Worm (Caenorhabditis elegans): ENCODE measurements around the gene cyl-1.
A peak's percentile ranks its signal among the peaks of the same experiment; 100 is the strongest.

The cyl-1 gene

DNA sequence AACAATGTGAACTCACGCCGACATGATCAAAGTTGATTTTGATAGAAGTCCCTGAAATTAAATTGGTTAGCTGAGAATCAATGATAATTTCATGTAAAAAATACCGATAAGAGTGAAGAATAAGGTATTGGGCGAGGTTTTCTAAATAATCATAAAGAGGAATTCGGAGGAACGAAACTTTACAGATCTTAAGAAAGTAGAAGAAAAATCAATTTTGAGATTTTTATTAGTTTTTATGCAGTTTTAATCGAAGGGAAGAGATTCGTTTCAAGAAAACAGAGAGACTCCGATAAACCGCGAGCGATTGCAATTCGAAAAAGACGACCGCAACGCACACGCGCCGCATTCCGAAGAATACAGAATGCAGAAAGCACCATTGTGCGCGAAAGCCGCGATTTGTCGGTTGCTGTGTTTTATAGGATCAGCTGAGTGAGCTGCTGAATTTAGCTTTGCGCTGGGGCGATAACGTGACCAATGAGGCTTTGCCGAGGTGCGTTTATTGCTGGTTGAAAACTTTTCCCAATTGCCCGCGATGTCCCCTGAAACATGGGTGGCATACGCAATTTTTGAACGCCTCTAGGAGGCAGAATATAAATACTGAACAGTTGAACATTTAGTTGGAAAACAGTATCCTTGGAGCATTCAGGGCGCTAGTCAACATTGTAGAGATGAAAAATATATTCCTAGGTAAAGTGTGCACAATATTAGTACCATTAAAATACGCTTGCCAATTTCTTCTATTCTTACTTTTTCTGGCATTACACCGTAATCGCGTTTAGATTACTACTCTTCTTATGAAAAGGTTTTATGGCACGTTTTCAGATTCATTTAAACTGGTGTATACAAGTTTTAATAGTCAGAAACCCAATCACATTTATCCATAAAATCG lies 13.6 kb downstream of the cyl-1 start, which contains the start of gene snr-4 (continued):
- TF ChIP-seq attf-3 (GFP tag; conservative IDR thresholded peaks at IDR 0.05): peak; percentile 83
- TF ChIP-seq chd-7 (tag; optimal IDR thresholded peaks at IDR 0.05): peak; percentile 84
- TF ChIP-seq rec-8 (tag; optimal IDR thresholded peaks at IDR 0.05): peak in 1 of 2 experiments; percentile 37
- TF ChIP-seq mel-28 (tag; optimal IDR thresholded peaks at IDR 0.05; ENCODE audit: borderline replicate concordance): peak; percentile 25
- TF ChIP-seq tlf-1 (GFP tag; optimal IDR thresholded peaks at IDR 0.05): peak; percentile 87
- peak; percentile 65 for TF ChIP-seq madf-8 (GFP tag; conservative IDR thresholded peaks at IDR 0.05)
- TF ChIP-seq athp-1 (tag; optimal IDR thresholded peaks at IDR 0.05): peak; percentile 67
- TF ChIP-seq F52B5.7 (tag; optimal IDR thresholded peaks at IDR 0.05): peak; percentile 78
- peak; percentile 72 for TF ChIP-seq unc-130 (GFP tag; optimal IDR thresholded peaks at IDR 0.05)
- peak; percentile 99 for TF ChIP-seq snpc-4 (GFP tag; optimal IDR thresholded peaks at IDR 0.05)
- peak; percentile 99 to 100 (median 99) for TF ChIP-seq snpc-4 (tag; optimal IDR thresholded peaks at IDR 0.05)
- TF ChIP-seq B0019.2 (GFP tag; conservative IDR thresholded peaks at IDR 0.05): peak; percentile 56; the same call in 1 of the 2 replicates
- peak; percentile 53; the same call in 1 of the 2 replicates for TF ChIP-seq egrh-3 (GFP tag; IDR thresholded peaks at IDR 0.05)
- 0 out of 2 replicates have a peak, but pooled peaks have one; percentile 6 for TF ChIP-seq aptf-3 (GFP tag; IDR thresholded peaks at IDR 0.05)
- no peak for TF ChIP-seq hlh-12 (tag; optimal IDR thresholded peaks at IDR 0.05)
- peak; percentile 100 for TF ChIP-seq madf-3 (GFP tag; IDR thresholded peaks at IDR 0.05)
- peak; percentile 94 for TF ChIP-seq snpc-1.3 (tag; optimal IDR thresholded peaks at IDR 0.05; ENCODE audit: insufficient read depth)
- TF ChIP-seq sdz-38 (tag; optimal IDR thresholded peaks at IDR 0.05): no peak
- peak; percentile 10 for TF ChIP-seq ztf-3 (GFP tag; optimal IDR thresholded peaks at IDR 0.05)
- TF ChIP-seq ets-4 (GFP tag; optimal IDR thresholded peaks at IDR 0.05): peak; percentile 26
- TF ChIP-seq nhr-179 (tag; optimal IDR thresholded peaks at IDR 0.05): no peak
- TF ChIP-seq zfh-2 (GFP tag; conservative IDR thresholded peaks at IDR 0.05): peak; percentile 91
- peak; percentile 97 for TF ChIP-seq nfyb-1 (GFP tag; IDR thresholded peaks at IDR 0.05)
- peak; percentile 98 for TF ChIP-seq dox-1 (GFP tag; IDR thresholded peaks at IDR 0.05)
- peak; percentile 93 for TF ChIP-seq lin-40 (tag; optimal IDR thresholded peaks at IDR 0.05)
- no peak for TF ChIP-seq sptf-2 (GFP tag; optimal IDR thresholded peaks at IDR 0.05)
- TF ChIP-seq nfya-1 (tag; optimal IDR thresholded peaks at IDR 0.05; ENCODE audit: borderline replicate concordance, insufficient read depth): no peak
- peak; percentile 56 for TF ChIP-seq madf-10 (tag; optimal IDR thresholded peaks at IDR 0.05)
- TF ChIP-seq dpl-1 (GFP tag; optimal IDR thresholded peaks at IDR 0.05): peak; percentile 44
- TF ChIP-seq sea-2 (GFP tag; IDR thresholded peaks at IDR 0.05): no peak
- no peak for TF ChIP-seq unc-62 (GFP tag; optimal IDR thresholded peaks at IDR 0.05)
- no peak for TF ChIP-seq rpc-1 (optimal IDR thresholded peaks at IDR 0.05)
- peak; percentile 11 for TF ChIP-seq rpc-1 (tag; optimal IDR thresholded peaks at IDR 0.05)
- peak; percentile 76 for TF ChIP-seq ztf-26 (tag; optimal IDR thresholded peaks at IDR 0.05)
- peak; percentile 98 for TF ChIP-seq snpc-1.1 (tag; optimal IDR thresholded peaks at IDR 0.05; ENCODE audit: insufficient read depth)
- TF ChIP-seq F23B12.7 (tag; optimal IDR thresholded peaks at IDR 0.05; ENCODE audit: insufficient read depth): peak; percentile 68

DNA sequence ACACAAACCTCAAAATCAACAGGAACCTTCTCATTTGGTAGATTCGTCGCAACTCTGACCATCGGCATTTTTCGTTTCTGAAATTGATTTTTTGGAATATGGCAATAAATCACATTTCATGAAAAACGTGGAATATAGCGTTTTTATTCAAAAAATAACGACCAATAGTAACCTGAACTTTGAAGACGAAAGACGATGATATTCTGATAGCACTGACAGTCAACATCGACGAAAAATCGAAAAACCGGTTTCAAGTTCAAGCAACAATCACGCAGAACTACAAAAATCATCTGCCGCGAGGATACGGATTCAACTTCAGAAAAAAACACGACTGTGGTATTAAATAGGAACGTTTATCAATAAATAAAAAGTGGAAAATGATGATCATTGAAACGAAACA lies 15.3 kb downstream of the cyl-1 start, which contains the start of gene mif-2:
Gene mif-2 (minus strand): TSS at position 281 of the 400 bp plus-strand sequence.
- 0 out of 2 replicates have a peak, but pooled peaks have one; percentile 5 for TF ChIP-seq madf-6 (GFP tag; IDR thresholded peaks at IDR 0.05)
- TF ChIP-seq him-1 (tag; optimal IDR thresholded peaks at IDR 0.05): peak; percentile 14
- peak; percentile 19 for TF ChIP-seq F49E8.2 (tag; optimal IDR thresholded peaks at IDR 0.05; ENCODE audit: insufficient read depth)
- TF ChIP-seq snpc-1.3 (tag; optimal IDR thresholded peaks at IDR 0.05; ENCODE audit: insufficient read depth): peak; percentile 5
- TF ChIP-seq F37B4.10 (GFP tag; IDR thresholded peaks at IDR 0.05): no peak
- no peak for TF ChIP-seq B0261.1 (tag; optimal IDR thresholded peaks at IDR 0.05)
- peak; percentile 43 for TF ChIP-seq snpc-3.4 (tag; optimal IDR thresholded peaks at IDR 0.05)
- no peak for TF ChIP-seq snpc-4 (GFP tag; optimal IDR thresholded peaks at IDR 0.05)
- TF ChIP-seq snpc-4 (tag; optimal IDR thresholded peaks at IDR 0.05): peak in 1 of 4 experiments; percentile 61

Data from whole organism, young adult.